Worm (Caenorhabditis elegans): ENCODE data around the gene C13A2.12.

DNA sequence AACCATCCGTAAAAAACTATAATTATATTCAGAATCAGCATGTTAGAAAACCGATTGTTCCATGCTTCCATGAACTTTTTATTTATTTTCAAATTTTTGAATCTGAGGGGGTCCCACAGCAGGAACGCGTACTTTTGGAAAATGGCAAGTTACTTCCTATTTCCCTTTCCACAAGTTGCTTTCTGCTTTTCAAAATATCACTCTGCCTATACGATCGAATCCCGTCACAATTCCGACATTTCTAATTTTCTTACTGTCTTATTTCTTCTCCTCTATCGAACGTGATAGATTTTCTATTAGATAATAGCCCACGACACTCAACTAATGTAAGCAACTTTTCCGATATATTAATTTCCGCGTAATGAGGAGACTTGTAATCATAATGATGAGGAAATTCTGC is 16.4 kb downstream of the C13A2.12 start, which contains the start of gene C13A2.5:
- no peak for TF ChIP-seq ceh-8 (GFP tag; optimal IDR thresholded peaks at IDR 0.05)
- TF ChIP-seq lin-13 (GFP tag; optimal IDR thresholded peaks at IDR 0.05) = no peak
- no peak for TF ChIP-seq tlp-1 (tag; optimal IDR thresholded peaks at IDR 0.05)
- TF ChIP-seq fkh-10 (GFP tag; optimal IDR thresholded peaks at IDR 0.05) = no peak
- TF ChIP-seq aly-2 (tag; optimal IDR thresholded peaks at IDR 0.05) = no peak
- TF ChIP-seq C04F5.9 (tag; optimal IDR thresholded peaks at IDR 0.05) = no peak
- TF ChIP-seq snpc-4 (tag; optimal IDR thresholded peaks at IDR 0.05) = no peak

Data from whole organism, L1 larva.